Fruit fly (Drosophila melanogaster): ENCODE results near the gene CG17931.
A peak's percentile ranks its signal among the peaks of the same experiment; 100 is the strongest.

CG17931 gene

DNA sequence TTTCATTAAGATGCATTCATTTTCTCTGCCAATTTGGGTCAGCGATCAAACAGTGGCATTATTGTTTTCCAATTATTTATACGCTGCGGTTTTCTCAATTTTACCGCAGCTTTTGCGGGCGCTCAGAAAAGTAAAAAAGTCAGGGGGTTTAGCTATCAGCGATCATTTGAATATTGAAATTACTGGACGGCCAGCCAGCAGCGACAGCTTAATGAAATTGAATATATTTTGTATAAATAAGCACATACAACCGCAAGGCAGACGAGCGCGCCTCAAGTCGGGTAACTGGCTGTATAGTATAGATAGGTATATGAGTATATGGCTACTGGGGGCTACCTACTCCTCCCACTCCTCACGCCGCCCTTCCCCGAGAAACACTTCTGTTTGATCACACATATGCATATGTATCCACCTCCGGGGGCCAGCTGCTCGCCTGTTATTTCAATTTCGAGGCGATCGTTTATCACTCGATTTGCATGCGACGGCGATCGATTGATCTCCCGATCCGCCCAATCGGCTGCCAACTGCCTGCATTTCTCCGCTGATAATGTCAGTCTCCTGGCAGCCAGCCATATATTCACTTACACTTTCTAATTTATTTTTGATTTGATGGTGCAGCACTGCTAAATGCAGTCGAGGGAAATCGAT is 2.9 kb downstream of the CG17931 start:
- TF ChIP-seq Rel (GFP tag; optimal IDR thresholded peaks at IDR 0.05) (no peak), Rel (tag; optimal IDR thresholded peaks at IDR 0.05) (peak; percentile 5), dmrt93B (GFP tag; optimal IDR thresholded peaks at IDR 0.05) (no peak), CrebA (GFP tag; optimal IDR thresholded peaks at IDR 0.05; ENCODE audit: borderline replicate concordance) (no peak), h (GFP tag; optimal IDR thresholded peaks at IDR 0.05) (peak; percentile 14), Sp1 (GFP tag; optimal IDR thresholded peaks at IDR 0.05) (no peak)

dm6 chr3R:16355393-16355943 is 3.8 kb downstream of the CG17931 start:
- TF ChIP-seq Hnf4 (GFP tag; optimal IDR thresholded peaks at IDR 0.05) (no peak), Rel (GFP tag; optimal IDR thresholded peaks at IDR 0.05) (no peak), Rel (tag; optimal IDR thresholded peaks at IDR 0.05) (no peak), usp (GFP tag; optimal IDR thresholded peaks at IDR 0.05) (no peak), HLH106 (tag; optimal IDR thresholded peaks at IDR 0.05) (no peak), Hr83 (GFP tag; optimal IDR thresholded peaks at IDR 0.05; ENCODE audit: poor library complexity, severe bottlenecking) (peak; percentile 17), psq (GFP tag; optimal IDR thresholded peaks at IDR 0.05) (no peak), dmrt93B (GFP tag; optimal IDR thresholded peaks at IDR 0.05) (no peak), foxo (GFP tag; optimal IDR thresholded peaks at IDR 0.05) (peak in 1 of 2 experiments; percentile 49), Hr78 (GFP tag; optimal IDR thresholded peaks at IDR 0.05) (no peak), OdsH (GFP tag; optimal IDR thresholded peaks at IDR 0.05) (no peak), brk (GFP tag; optimal IDR thresholded peaks at IDR 0.05) (no peak), Mio (GFP tag; optimal IDR thresholded peaks at IDR 0.05) (no peak)

DNA sequence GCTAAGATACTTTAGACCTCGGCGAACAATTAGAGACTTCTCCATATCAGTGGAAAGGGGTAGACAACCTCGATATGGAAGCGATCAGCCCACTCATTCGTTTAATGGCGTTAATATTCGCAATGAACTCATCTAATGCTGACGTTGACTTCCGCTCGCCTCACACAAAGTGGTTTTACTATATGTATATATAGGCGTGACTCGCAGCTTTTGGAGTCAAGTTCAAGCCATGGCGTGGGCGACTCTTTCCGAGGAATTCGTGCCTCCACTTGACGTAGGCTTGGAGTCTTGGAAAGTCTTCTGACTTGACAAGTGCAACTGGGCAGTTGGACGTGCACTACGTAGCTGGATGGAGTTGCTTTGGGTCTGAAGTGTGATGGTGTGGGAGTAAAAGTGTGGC is 5.6 kb downstream of the CG17931 start:
- TF ChIP-seq dsf (GFP tag; optimal IDR thresholded peaks at IDR 0.05; ENCODE audit: borderline replicate concordance): no peak
- no peak for TF ChIP-seq tai (GFP tag; optimal IDR thresholded peaks at IDR 0.05)
- no peak for TF ChIP-seq brk (GFP tag; optimal IDR thresholded peaks at IDR 0.05)

DNA sequence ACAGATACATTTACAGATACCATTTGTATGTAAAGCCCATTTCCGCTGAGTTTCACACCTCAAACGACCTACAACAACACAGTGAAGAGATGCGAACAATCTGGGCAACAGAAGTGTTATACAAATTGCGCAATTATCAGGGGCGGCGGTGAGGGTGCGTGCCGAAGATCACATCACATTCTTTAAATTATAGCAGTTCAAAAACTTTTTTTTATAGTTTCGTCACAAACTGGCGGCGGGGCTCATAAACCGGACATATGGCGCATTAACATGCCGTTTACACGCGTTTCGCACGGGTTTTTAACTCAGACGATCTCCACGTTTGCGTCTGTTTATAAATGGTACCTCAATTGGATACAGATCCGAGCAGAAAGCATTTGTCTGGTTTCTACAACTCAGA is 6.1 kb downstream of the CG17931 start:
- no peak for TF ChIP-seq dmrt93B (GFP tag; optimal IDR thresholded peaks at IDR 0.05)
- no peak for TF ChIP-seq Hr83 (GFP tag; optimal IDR thresholded peaks at IDR 0.05; ENCODE audit: poor library complexity, severe bottlenecking)
- no peak for TF ChIP-seq br (GFP tag; optimal IDR thresholded peaks at IDR 0.05)
- TF ChIP-seq rgr (GFP tag; optimal IDR thresholded peaks at IDR 0.05): no peak
- no peak for TF ChIP-seq Rel (GFP tag; optimal IDR thresholded peaks at IDR 0.05)
- TF ChIP-seq Rel (tag; optimal IDR thresholded peaks at IDR 0.05): no peak
- no peak for TF ChIP-seq brk (GFP tag; optimal IDR thresholded peaks at IDR 0.05)
- no peak for TF ChIP-seq Dfd (GFP tag; optimal IDR thresholded peaks at IDR 0.05)
- no peak for TF ChIP-seq sv (GFP tag; optimal IDR thresholded peaks at IDR 0.05)
- TF ChIP-seq jim (GFP tag; optimal IDR thresholded peaks at IDR 0.05): no peak
- no peak for TF ChIP-seq Abd-B (GFP tag; optimal IDR thresholded peaks at IDR 0.05)
- no peak for TF ChIP-seq usp (GFP tag; optimal IDR thresholded peaks at IDR 0.05)
- TF ChIP-seq CG9705 (GFP tag; optimal IDR thresholded peaks at IDR 0.05): no peak
- no peak for TF ChIP-seq Dif (GFP tag; optimal IDR thresholded peaks at IDR 0.05; ENCODE audit: partially characterized antibody)
- no peak for TF ChIP-seq fru (GFP tag; optimal IDR thresholded peaks at IDR 0.05)
- TF ChIP-seq HLH106 (tag; optimal IDR thresholded peaks at IDR 0.05): no peak
- no peak for TF ChIP-seq dl (GFP tag; optimal IDR thresholded peaks at IDR 0.05; ENCODE audit: insufficient read depth in 1 of 2, partially characterized antibody in 2 of 2)
- TF ChIP-seq Mio (GFP tag; optimal IDR thresholded peaks at IDR 0.05): no peak
- no peak for TF ChIP-seq CG32264 (GFP tag; optimal IDR thresholded peaks at IDR 0.05)
- no peak for TF ChIP-seq OdsH (GFP tag; optimal IDR thresholded peaks at IDR 0.05)

dm6 chr3R:16352039-16352438 is 7.2 kb downstream of the CG17931 start:
- TF ChIP-seq tai (GFP tag; optimal IDR thresholded peaks at IDR 0.05): no peak
- TF ChIP-seq dmrt93B (GFP tag; optimal IDR thresholded peaks at IDR 0.05): no peak
- TF ChIP-seq brk (GFP tag; optimal IDR thresholded peaks at IDR 0.05): no peak
- TF ChIP-seq lola (GFP tag; optimal IDR thresholded peaks at IDR 0.05): no peak
- TF ChIP-seq usp (GFP tag; optimal IDR thresholded peaks at IDR 0.05): no peak
- TF ChIP-seq sv (GFP tag; optimal IDR thresholded peaks at IDR 0.05): no peak
- TF ChIP-seq N (GFP tag; optimal IDR thresholded peaks at IDR 0.05): no peak
- no peak for TF ChIP-seq Jra (GFP tag; optimal IDR thresholded peaks at IDR 0.05)
- no peak for TF ChIP-seq Myc (optimal IDR thresholded peaks at IDR 0.05)
- no peak for TF ChIP-seq OdsH (GFP tag; optimal IDR thresholded peaks at IDR 0.05)
- no peak for TF ChIP-seq CG9705 (GFP tag; optimal IDR thresholded peaks at IDR 0.05)
- TF ChIP-seq dsf (GFP tag; optimal IDR thresholded peaks at IDR 0.05; ENCODE audit: borderline replicate concordance): no peak
- TF ChIP-seq sage (GFP tag; optimal IDR thresholded peaks at IDR 0.05): no peak
- TF ChIP-seq Dfd (GFP tag; optimal IDR thresholded peaks at IDR 0.05): no peak

All from whole organism, wandering third instar larva.